Fruit fly (Drosophila melanogaster) whole organism, embryonic: ENCODE results near the gene CG10252.

ENCODE experiments used
- Asciz ChIP-seq: fragments of 200-800 bp; sonication (Bioruptor generic); optimal IDR thresholded peaks from 2 replicates; lab custom pipeline; 2017; ENCODE audit warnings: missing biosample characterization, mild to moderate bottlenecking, missing genetic modification characterization, missing genetic modification reagents
- BtbVII ChIP-seq: fragments of 200-800 bp; sonication (Bioruptor generic); optimal IDR thresholded peaks from 3 replicates; lab custom pipeline; 2017; ENCODE audit warnings: missing biosample characterization, mild to moderate bottlenecking, missing genetic modification characterization
- C15 ChIP-seq: fragments of 200-800 bp; sonication (Bioruptor generic); IDR thresholded peaks from 3 replicates; pipeline ENCODE4 v1.3.6; 2022; ENCODE audit warnings: missing biosample characterization, missing genetic modification characterization
- CG10959 ChIP-seq: fragments of 200-800 bp; sonication (Bioruptor generic); IDR thresholded peaks from 2 replicates; pipeline ENCODE4 v1.3.6; 2022; ENCODE audit warnings: missing biosample characterization, missing genetic modification characterization
- CG11695 ChIP-seq: fragments of 200-800 bp; sonication (Bioruptor generic); IDR thresholded peaks from 3 replicates; pipeline ENCODE4 v1.3.6; 2022; ENCODE audit warnings: missing biosample characterization, missing genetic modification characterization
- CG12104 ChIP-seq: fragments of 200-800 bp; sonication (Bioruptor generic); optimal IDR thresholded peaks from 3 replicates; lab custom pipeline; 2016; ENCODE audit warnings: missing biosample characterization, missing genetic modification characterization
- CG12659 ChIP-seq: fragments of 200-800 bp; sonication (Bioruptor generic); optimal IDR thresholded peaks from 3 replicates; lab custom pipeline; 2017; ENCODE audit warnings: mild to moderate bottlenecking, missing biosample characterization, missing genetic modification reagents, missing genetic modification characterization
- CG13287 ChIP-seq: fragments of 200-800 bp; sonication (Bioruptor generic); IDR thresholded peaks from 2 replicates; pipeline ENCODE4 v1.3.6; 2022; ENCODE audit warnings: missing biosample characterization, missing genetic modification characterization; ENCODE audit not compliant: partially characterized antibody
- CG15073 ChIP-seq: fragments of 200-800 bp; sonication (Bioruptor generic); optimal IDR thresholded peaks from 2 replicates; lab custom pipeline; 2016; ENCODE audit warnings: missing biosample characterization, missing genetic modification characterization
- CG15514 ChIP-seq: fragments of 200-800 bp; sonication (Bioruptor generic); optimal IDR thresholded peaks from 3 replicates; lab custom pipeline; 2017; ENCODE audit warnings: missing biosample characterization, missing genetic modification characterization, mild to moderate bottlenecking, moderate library complexity, missing genetic modification reagents
- CG1603 ChIP-seq: fragments of 200-800 bp; sonication (Bioruptor generic); optimal IDR thresholded peaks from 2 replicates; lab custom pipeline; 2019; ENCODE audit warnings: missing biosample characterization, mild to moderate bottlenecking, missing genetic modification characterization, moderate library complexity
- CG17359 ChIP-seq: fragments of 200-800 bp; sonication (Bioruptor generic); optimal IDR thresholded peaks from 3 replicates; lab custom pipeline; 2018; ENCODE audit warnings: missing biosample characterization, mild to moderate bottlenecking, missing genetic modification characterization, moderate library complexity
- CG18619 ChIP-seq: fragments of 200-800 bp; sonication (Bioruptor generic); optimal IDR thresholded peaks from 3 replicates; lab custom pipeline; 2017; ENCODE audit warnings: missing biosample characterization, mild to moderate bottlenecking, missing genetic modification characterization
- CG18764 ChIP-seq: fragments of 200-800 bp; sonication (Bioruptor generic); optimal IDR thresholded peaks from 3 replicates; lab custom pipeline; 2016; ENCODE audit warnings: missing biosample characterization, missing genetic modification characterization
- CG3407 ChIP-seq: fragments of 200-800 bp; sonication (Bioruptor generic); optimal IDR thresholded peaks from 2 replicates; lab custom pipeline; 2018; ENCODE audit warnings: missing biosample characterization, mild to moderate bottlenecking, missing genetic modification characterization
- CG5245 ChIP-seq: fragments of 200-800 bp; sonication (Bioruptor generic); optimal IDR thresholded peaks from 3 replicates; lab custom pipeline; 2016; ENCODE audit warnings: missing biosample characterization, missing genetic modification characterization
- CG6175 ChIP-seq: fragments of 200-800 bp; sonication (Bioruptor generic); IDR thresholded peaks from 3 replicates; pipeline ENCODE4 v1.3.6; 2022; ENCODE audit warnings: missing biosample characterization, missing genetic modification characterization
- CG8359 ChIP-seq: fragments of 200-800 bp; sonication (Bioruptor generic); optimal IDR thresholded peaks from 2 replicates; lab custom pipeline; 2017; ENCODE audit warnings: missing biosample characterization, mild to moderate bottlenecking, missing genetic modification characterization, borderline replicate concordance
- CG9215 ChIP-seq: fragments of 200-800 bp; sonication (Bioruptor generic); IDR thresholded peaks from 2 replicates; pipeline ENCODE4 v1.3.6; 2022; ENCODE audit warnings: missing biosample characterization, missing genetic modification characterization
- CrebB ChIP-seq: fragments of 200-800 bp; sonication (Bioruptor generic); optimal IDR thresholded peaks from 3 replicates; lab custom pipeline; 2018; ENCODE audit warnings: missing biosample characterization, mild to moderate bottlenecking, missing genetic modification characterization
- Dfd ChIP-seq, 2 experiments: fragments of >200 bp; optimal IDR thresholded peaks; 2 replicates each; lab custom pipeline; 2017; ENCODE audit warnings: missing biosample characterization in 2 of 2, missing genetic modification characterization in 2 of 2
- Doc3 ChIP-seq: fragments of 200-800 bp; sonication (Bioruptor generic); IDR thresholded peaks from 3 replicates; pipeline ENCODE4 v1.3.6; 2022; ENCODE audit warnings: missing biosample characterization, missing genetic modification characterization; ENCODE audit not compliant: partially characterized antibody
- Elba2 ChIP-seq: fragments of 200-800 bp; sonication (Bioruptor generic); optimal IDR thresholded peaks from 3 replicates; lab custom pipeline; 2016; ENCODE audit warnings: missing biosample characterization, missing genetic modification characterization
- Fer3 ChIP-seq: fragments of 200-800 bp; sonication (Bioruptor generic); optimal IDR thresholded peaks from 2 replicates; lab custom pipeline; 2018; ENCODE audit warnings: missing biosample characterization, mild to moderate bottlenecking, missing genetic modification characterization, moderate library complexity
- GATAe ChIP-seq: fragments of 200-800 bp; sonication (Bioruptor generic); conservative IDR thresholded peaks from 2 replicates; pipeline ENCODE4 v1.3.6; 2022; ENCODE audit warnings: missing biosample characterization, missing genetic modification characterization
- Hr39 ChIP-seq: fragments of >200 bp; optimal IDR thresholded peaks from 2 replicates; lab custom pipeline; 2017
- MBD-R2 ChIP-seq: fragments of 200-800 bp; sonication (Bioruptor generic); IDR thresholded peaks from 2 replicates; pipeline ENCODE4 v1.3.6; 2022; ENCODE audit warnings: missing biosample characterization, missing genetic modification characterization
- MESR4 ChIP-seq: fragments of 200-800 bp; sonication (Bioruptor generic); optimal IDR thresholded peaks from 2 replicates; lab custom pipeline; 2018; ENCODE audit warnings: missing biosample characterization, mild to moderate bottlenecking, missing genetic modification characterization, moderate library complexity
- NFAT ChIP-seq: fragments of 200-800 bp; sonication (Bioruptor generic); IDR thresholded peaks from 2 replicates; pipeline ENCODE4 v1.3.6; 2022; ENCODE audit warnings: missing biosample characterization, missing genetic modification characterization
- Ravus ChIP-seq: fragments of 200-800 bp; sonication (Bioruptor generic); IDR thresholded peaks from 2 replicates; pipeline ENCODE4 v1.3.6; 2022; ENCODE audit warnings: missing biosample characterization, missing genetic modification characterization
- Vsx1 ChIP-seq: fragments of 200-800 bp; sonication (Bioruptor generic); optimal IDR thresholded peaks from 2 replicates; lab custom pipeline; 2017; ENCODE audit warnings: missing biosample characterization, mild to moderate bottlenecking, missing genetic modification characterization, missing genetic modification reagents
- bcd ChIP-seq: fragments of 200-800 bp; sonication (Bioruptor generic); optimal IDR thresholded peaks from 2 replicates; lab custom pipeline; 2017; ENCODE audit warnings: missing biosample characterization, mild to moderate bottlenecking, missing genetic modification characterization
- bowl ChIP-seq: fragments of 200-800 bp; sonication (Bioruptor generic); IDR thresholded peaks from 2 replicates; pipeline ENCODE4 v1.3.6; 2022; ENCODE audit warnings: missing biosample characterization, missing genetic modification characterization
- br ChIP-seq: fragments of >200 bp; optimal IDR thresholded peaks from 2 replicates; lab custom pipeline; 2017
- bsh ChIP-seq, 2 experiments: fragments of 200-800 bp; sonication (Bioruptor generic); optimal IDR thresholded peaks; 2 replicates each; lab custom pipeline; 2017 to 2018; ENCODE audit warnings: mild to moderate bottlenecking in 2 of 2, missing biosample characterization in 2 of 2, missing genetic modification characterization in 2 of 2, moderate library complexity in 1 of 2
- chn ChIP-seq: fragments of 200-800 bp; sonication (Bioruptor generic); optimal IDR thresholded peaks from 2 replicates; lab custom pipeline; 2016; ENCODE audit warnings: missing biosample characterization, missing genetic modification characterization
- cwo ChIP-seq: fragments of 200-800 bp; sonication (Bioruptor generic); optimal IDR thresholded peaks from 3 replicates; lab custom pipeline; 2017; ENCODE audit warnings: missing biosample characterization, missing genetic modification characterization, mild to moderate bottlenecking, moderate library complexity, missing genetic modification reagents
- dimm ChIP-seq: fragments of 200-800 bp; sonication (Bioruptor generic); IDR thresholded peaks from 2 replicates; pipeline ENCODE4 v1.3.6; 2022; ENCODE audit warnings: missing biosample characterization, missing genetic modification characterization
- dpn ChIP-seq, 2 experiments: fragments of 200-800 bp; sonication (Bioruptor generic); optimal IDR thresholded peaks; 3 replicates each; lab custom pipeline; 2016; ENCODE audit warnings: missing biosample characterization in 2 of 2, missing genetic modification characterization in 2 of 2
- ftz-f1 ChIP-seq: fragments of 200-800 bp; sonication (Bioruptor generic); optimal IDR thresholded peaks from 2 replicates; lab custom pipeline; 2016; ENCODE audit warnings: missing biosample characterization, missing genetic modification characterization
- gsb ChIP-seq: fragments of 200-800 bp; sonication (Bioruptor generic); IDR thresholded peaks from 2 replicates; pipeline ENCODE4 v1.3.6; 2022; ENCODE audit warnings: missing biosample characterization, missing genetic modification characterization
- kay ChIP-seq: fragments of 200-800 bp; sonication (Bioruptor generic); optimal IDR thresholded peaks from 2 replicates; lab custom pipeline; 2016; ENCODE audit warnings: missing biosample characterization, missing genetic modification characterization
- nau ChIP-seq: fragments of 200-800 bp; sonication (Bioruptor generic); optimal IDR thresholded peaks from 3 replicates; lab custom pipeline; 2017; ENCODE audit warnings: missing biosample characterization, mild to moderate bottlenecking, missing genetic modification characterization, missing genetic modification reagents
- pan ChIP-seq, 4 experiments: fragments of >200 bp in 3 of 4; fragments of 200-800 bp in 1 of 4; sonication (Bioruptor generic) in 1 of 4; optimal IDR thresholded peaks in 3 of 4; IDR thresholded peaks in 1 of 4; 2 replicates each; pipeline versions ENCODE4 v1.3.6 to Lab custom; 2017 to 2022; ENCODE audit warnings: missing biosample characterization in 2 of 4, missing genetic modification characterization in 2 of 4, mixed read lengths in 1 of 4
- pnt ChIP-seq: fragments of 200-800 bp; sonication (Bioruptor generic); optimal IDR thresholded peaks from 3 replicates; lab custom pipeline; 2016; ENCODE audit warnings: missing biosample characterization, missing genetic modification characterization
- run ChIP-seq: fragments of 200-800 bp; sonication (Bioruptor generic); optimal IDR thresholded peaks from 3 replicates; lab custom pipeline; 2018; ENCODE audit warnings: missing biosample characterization, mild to moderate bottlenecking, missing genetic modification characterization
- sc ChIP-seq, 3 experiments: fragments of >200 bp in 2 of 3; fragments of 200-800 bp in 1 of 3; sonication (Bioruptor generic) in 1 of 3; optimal IDR thresholded peaks; 2 replicates in 2 of 3; 3 replicates in 1 of 3; lab custom pipeline; 2017; ENCODE audit warnings: mild to moderate bottlenecking in 1 of 3, missing biosample characterization in 1 of 3, missing genetic modification characterization in 1 of 3, missing genetic modification reagents in 1 of 3
- sd ChIP-seq: fragments of 200-800 bp; sonication (Bioruptor generic); optimal IDR thresholded peaks from 3 replicates; lab custom pipeline; 2018; ENCODE audit warnings: missing biosample characterization, mild to moderate bottlenecking, missing genetic modification characterization, moderate library complexity
- tin ChIP-seq: fragments of 200-800 bp; sonication (Bioruptor generic); optimal IDR thresholded peaks from 3 replicates; lab custom pipeline; 2016; ENCODE audit warnings: missing biosample characterization, missing genetic modification characterization

The CG10252 gene

dm6 chr3R:23723381-23724034 is 27.5 kb upstream of the CG10252 start (continued):
- no peak for TF ChIP-seq Doc3 (GFP tag; lab: Robert Waterston, UW)
- TF ChIP-seq cwo (GFP tag; lab: Kevin White, UChicago), result peak; percentile 73
- TF ChIP-seq kay (GFP tag; lab: Kevin White, UChicago), result peak; percentile 41
- TF ChIP-seq dpn (GFP tag; optimal IDR thresholded peaks at IDR 0.05; lab: Kevin White, UChicago), result no peak
- no peak for TF ChIP-seq sd
- TF ChIP-seq NFAT (GFP tag; lab: Robert Waterston, UW), result no peak
- no peak for TF ChIP-seq Ravus (GFP tag; lab: Robert Waterston, UW)
- peak; percentile 52 for TF ChIP-seq Vsx1 (GFP tag; lab: Kevin White, UChicago)
- TF ChIP-seq MBD-R2, result no peak
- TF ChIP-seq nau (GFP tag; lab: Kevin White, UChicago), result peak; percentile 70
- TF ChIP-seq Asciz (GFP tag; lab: Kevin White, UChicago), result peak; percentile 96
- TF ChIP-seq chn (GFP tag; lab: Kevin White, UChicago), result no peak
- TF ChIP-seq GATAe (GFP tag; lab: Robert Waterston, UW), result no peak
- TF ChIP-seq ftz-f1, result no peak
- peak; percentile 48 for TF ChIP-seq CrebB (tag; lab: Kevin White, UChicago)
- no peak for TF ChIP-seq CG18619 (GFP tag; lab: Kevin White, UChicago)
- peak in 1 of 2 experiments; percentile 44 for TF ChIP-seq bsh (GFP tag; optimal IDR thresholded peaks at IDR 0.05; lab: Kevin White, UChicago)
- no peak for TF ChIP-seq sc (optimal IDR thresholded peaks at IDR 0.05; lab: Kevin White, UChicago)
- peak; percentile 43 for TF ChIP-seq sc (GFP tag; optimal IDR thresholded peaks at IDR 0.05; lab: Kevin White, UChicago)
- peak; percentile 61 for TF ChIP-seq bcd
- no peak for TF ChIP-seq pan (optimal IDR thresholded peaks at IDR 0.05; lab: Kevin White, UChicago)
- TF ChIP-seq pan (GFP tag; optimal IDR thresholded peaks at IDR 0.05 in 1 of 2, IDR thresholded peaks at IDR 0.05 in 1 of 2), result peak in 1 of 2 experiments; percentile 79
- peak; percentile 44; the same call in 1 of the 3 replicates for TF ChIP-seq CG11695
- peak; percentile 16; the same call in 1 of the 2 replicates for TF ChIP-seq CG10959 (GFP tag; lab: Robert Waterston, UW)
- TF ChIP-seq CG6175, result no peak
- TF ChIP-seq Dfd (GFP tag; optimal IDR thresholded peaks at IDR 0.05; lab: Kevin White, UChicago), result no peak
- TF ChIP-seq Hr39 (lab: Kevin White, UChicago), result no peak
- peak; percentile 79 for TF ChIP-seq CG12104 (GFP tag; lab: Kevin White, UChicago)
- no peak for TF ChIP-seq CG18764
- TF ChIP-seq tin (GFP tag; lab: Kevin White, UChicago), result no peak
- peak; percentile 84 for TF ChIP-seq CG17359 (tag; lab: Kevin White, UChicago)
- TF ChIP-seq CG15073, result no peak
- no peak for TF ChIP-seq CG12659
- TF ChIP-seq MESR4, result no peak
- TF ChIP-seq gsb, result peak; percentile 59; the same call in 1 of the 2 replicates
- TF ChIP-seq CG3407, result peak; percentile 75
- no peak for TF ChIP-seq C15
- TF ChIP-seq br, result no peak
- no peak for TF ChIP-seq CG9215 (GFP tag; lab: Robert Waterston, UW)
- TF ChIP-seq CG8359 (GFP tag; lab: Kevin White, UChicago), result peak; percentile 52
- TF ChIP-seq Fer3 (tag; lab: Kevin White, UChicago), result no peak
- no peak for TF ChIP-seq CG5245 (GFP tag; lab: Kevin White, UChicago)
- no peak for TF ChIP-seq BtbVII (GFP tag; lab: Kevin White, UChicago)
- peak; percentile 60 for TF ChIP-seq pnt
- peak; percentile 42 for TF ChIP-seq CG1603 (tag; lab: Kevin White, UChicago)
- TF ChIP-seq dimm (GFP tag; lab: Robert Waterston, UW), result peak; percentile 39; the same call in 1 of the 2 replicates
- no peak for TF ChIP-seq Elba2 (GFP tag; lab: Kevin White, UChicago)
- peak; percentile 11 for TF ChIP-seq CG15514 (GFP tag; lab: Kevin White, UChicago)
- peak; percentile 49; the same call in 1 of the 2 replicates for TF ChIP-seq bowl (GFP tag; lab: Robert Waterston, UW)
- peak; percentile 43 for TF ChIP-seq run (tag; lab: Kevin White, UChicago)
- no peak for TF ChIP-seq CG13287 (GFP tag; lab: Robert Waterston, UW)
